Worm (Caenorhabditis elegans) whole organism, late embryonic: Measurements from ENCODE around the gene srbc-65.

ENCODE experiments used
- ama-1 ChIP-seq: fragments of 150-350 bp; optimal IDR thresholded peaks from 2 replicates; lab custom pipeline; 2014
- ceh-30 ChIP-seq: fragments of 150-350 bp; optimal IDR thresholded peaks from 2 replicates; lab custom pipeline; 2014; ENCODE audit warnings: missing biosample characterization, missing genetic modification characterization
- ceh-31 ChIP-seq: sonication (generic microtip); optimal IDR thresholded peaks from 2 replicates; lab custom pipeline; 2016; ENCODE audit warnings: missing genetic modification characterization, missing compliant biosample characterization
- ets-4 ChIP-seq: sonication (generic microtip); optimal IDR thresholded peaks from 2 replicates; lab custom pipeline; 2016; ENCODE audit warnings: missing genetic modification characterization, missing compliant biosample characterization
- hlh-13 ChIP-seq: fragments of 200-800 bp; sonication (Bioruptor generic); optimal IDR thresholded peaks from 2 replicates; lab custom pipeline; 2018; ENCODE audit warnings: mild to moderate bottlenecking, missing genetic modification characterization, missing compliant biosample characterization
- nhr-11 ChIP-seq: fragments of 150-350 bp; optimal IDR thresholded peaks from 2 replicates; lab custom pipeline; 2014; ENCODE audit warnings: missing biosample characterization, missing genetic modification characterization
- pat-9 ChIP-seq: fragments of 200-800 bp; sonication (Bioruptor generic); optimal IDR thresholded peaks from 2 replicates; lab custom pipeline; 2018; ENCODE audit warnings: mild to moderate bottlenecking, missing genetic modification characterization, moderate library complexity, missing compliant biosample characterization
- rnt-1 ChIP-seq: sonication (generic microtip); optimal IDR thresholded peaks from 2 replicates; lab custom pipeline; 2016; ENCODE audit warnings: missing genetic modification characterization, missing compliant biosample characterization
- syd-9 ChIP-seq: sonication (generic microtip); optimal IDR thresholded peaks from 2 replicates; lab custom pipeline; 2016; ENCODE audit warnings: mild to moderate bottlenecking, missing genetic modification characterization, moderate library complexity, missing compliant biosample characterization
- unc-86 ChIP-seq: sonication (generic microtip); optimal IDR thresholded peaks from 2 replicates; lab custom pipeline; 2016; ENCODE audit warnings: missing genetic modification characterization, missing compliant biosample characterization

DNA sequence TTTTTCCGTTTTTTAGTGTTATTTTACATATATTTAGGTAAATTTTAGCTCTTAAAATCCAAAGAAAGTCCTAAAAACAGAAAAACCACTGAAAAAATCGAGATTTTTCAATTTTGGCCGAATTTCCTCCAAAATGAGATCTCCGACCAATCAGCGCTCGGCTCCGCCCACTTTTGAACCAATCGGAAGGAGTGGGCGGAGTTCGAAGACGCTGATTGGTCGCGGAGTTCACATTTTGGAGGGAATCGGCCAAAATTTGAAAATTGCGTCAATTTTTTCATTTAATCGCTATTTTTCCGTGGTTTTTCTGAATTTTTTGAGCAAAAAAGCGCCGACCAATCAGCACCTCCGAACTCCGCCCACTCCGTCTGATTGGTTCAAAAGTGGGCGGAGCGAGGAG is 10.1 kb upstream of the srbc-65 start:
- TF ChIP-seq ets-4 (tag; lab: Kevin White, UChicago) (no peak), syd-9 (tag; lab: Kevin White, UChicago) (no peak), ceh-30 (tag; lab: Kevin White, UChicago) (no peak), rnt-1 (no peak), pat-9 (tag; lab: Kevin White, UChicago) (no peak), hlh-13 (GFP tag; lab: Kevin White, UChicago) (no peak), nhr-11 (tag; lab: Kevin White, UChicago) (no peak), unc-86 (no peak), ceh-31 (tag; lab: Kevin White, UChicago) (no peak), ama-1 (no peak)
